Fruit fly (Drosophila melanogaster): Measurements from ENCODE around the gene CG1695.
A peak's percentile ranks its signal among the peaks of the same experiment; 100 is the strongest.

The CG1695 gene

DNA sequence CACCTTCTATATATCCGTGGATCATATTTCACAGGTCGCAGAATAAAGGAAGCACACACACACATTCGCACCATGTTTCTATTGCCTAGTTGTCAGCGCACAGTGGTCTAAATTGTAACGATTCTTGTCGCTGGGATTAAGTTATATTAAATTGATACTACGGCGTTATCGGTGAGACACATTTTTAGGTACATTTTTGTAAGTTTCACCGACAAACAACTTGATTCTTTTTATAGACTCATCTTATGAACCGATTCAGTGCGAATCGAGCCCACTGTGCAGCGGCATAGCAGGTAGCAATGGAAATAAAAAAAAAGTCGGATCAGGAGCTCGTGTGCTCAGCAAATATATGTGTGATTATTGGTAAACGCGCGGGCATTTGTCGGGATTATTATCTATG, 46.6 kb downstream of the CG1695 start (continued):
- peak; percentile 54 for TF ChIP-seq CG15514 (GFP tag; optimal IDR thresholded peaks at IDR 0.05)
- TF ChIP-seq PHDP (tag; optimal IDR thresholded peaks at IDR 0.05), result no peak
- TF ChIP-seq exex (tag; optimal IDR thresholded peaks at IDR 0.05), result no peak
- TF ChIP-seq CG10366 (GFP tag; IDR thresholded peaks at IDR 0.05), result peak; percentile 78
- no peak for TF ChIP-seq CG17912 (GFP tag; optimal IDR thresholded peaks at IDR 0.05)
- TF ChIP-seq gro (GFP tag; optimal IDR thresholded peaks at IDR 0.05), result peak; percentile 71
- TF ChIP-seq CG10654 (GFP tag; optimal IDR thresholded peaks at IDR 0.05), result peak; percentile 70
- no peak for TF ChIP-seq cg (GFP tag; optimal IDR thresholded peaks at IDR 0.05)
- TF ChIP-seq NFAT (GFP tag; IDR thresholded peaks at IDR 0.05), result no peak
- TF ChIP-seq CG6272 (GFP tag; IDR thresholded peaks at IDR 0.05), result no peak
- TF ChIP-seq otp (GFP tag; IDR thresholded peaks at IDR 0.05), result peak; percentile 73
- peak; percentile 67 for TF ChIP-seq CG8924 (tag; optimal IDR thresholded peaks at IDR 0.05)
- no peak for TF ChIP-seq peb (GFP tag; IDR thresholded peaks at IDR 0.05)
- peak; percentile 56 for TF ChIP-seq crc (GFP tag; optimal IDR thresholded peaks at IDR 0.05)
- TF ChIP-seq CG7556 (GFP tag; optimal IDR thresholded peaks at IDR 0.05), result no peak
- TF ChIP-seq Oli (tag; optimal IDR thresholded peaks at IDR 0.05), result peak; percentile 78
- peak; percentile 67 for TF ChIP-seq pho (GFP tag; optimal IDR thresholded peaks at IDR 0.05)
- TF ChIP-seq CG7745 (tag; optimal IDR thresholded peaks at IDR 0.05), result no peak
- TF ChIP-seq abd-A (tag; optimal IDR thresholded peaks at IDR 0.05), result no peak
- TF ChIP-seq Hmr (GFP tag; optimal IDR thresholded peaks at IDR 0.05), result peak; percentile 75
- TF ChIP-seq NC2α (GFP tag; optimal IDR thresholded peaks at IDR 0.05), result peak; percentile 38
- TF ChIP-seq NC2β (GFP tag; optimal IDR thresholded peaks at IDR 0.05), result peak; percentile 69
- peak; percentile 59 for TF ChIP-seq ERR (GFP tag; optimal IDR thresholded peaks at IDR 0.05)
- TF ChIP-seq CoRest (tag; optimal IDR thresholded peaks at IDR 0.05), result no peak
- no peak for TF ChIP-seq CG10209 (GFP tag; optimal IDR thresholded peaks at IDR 0.05)
- peak; percentile 49 for TF ChIP-seq HmgD (GFP tag; optimal IDR thresholded peaks at IDR 0.05)
- TF ChIP-seq CG13287 (GFP tag; IDR thresholded peaks at IDR 0.05; ENCODE audit: partially characterized antibody), result no peak
- TF ChIP-seq Fer1 (GFP tag; optimal IDR thresholded peaks at IDR 0.05), result peak; percentile 60
- 0 out of 3 replicates have a peak, but pooled peaks have one; percentile 39 for TF ChIP-seq CG3726 (GFP tag; IDR thresholded peaks at IDR 0.05)
- peak; percentile 59 for TF ChIP-seq Mad (GFP tag; optimal IDR thresholded peaks at IDR 0.05)
- TF ChIP-seq dati (GFP tag; IDR thresholded peaks at IDR 0.05), result no peak
- no peak for TF ChIP-seq Vsx1 (GFP tag; optimal IDR thresholded peaks at IDR 0.05)
- TF ChIP-seq Ets97D (GFP tag; optimal IDR thresholded peaks at IDR 0.05), result peak; percentile 45
- TF ChIP-seq bsh (GFP tag; optimal IDR thresholded peaks at IDR 0.05), result peak; percentile 48 to 84
- no peak for TF ChIP-seq CG15073 (GFP tag; optimal IDR thresholded peaks at IDR 0.05)
- peak; percentile 64 for TF ChIP-seq CG10979 (tag; optimal IDR thresholded peaks at IDR 0.05)
- no peak for TF ChIP-seq CG11085 (GFP tag; IDR thresholded peaks at IDR 0.05)
- TF ChIP-seq CG6854 (GFP tag; optimal IDR thresholded peaks at IDR 0.05), result no peak
- TF ChIP-seq CG12299 (tag; optimal IDR thresholded peaks at IDR 0.05), result no peak
- TF ChIP-seq row (GFP tag; IDR thresholded peaks at IDR 0.05), result peak; percentile 79
- peak; percentile 78 for TF ChIP-seq az2 (GFP tag; optimal IDR thresholded peaks at IDR 0.05)
- peak; percentile 67 for TF ChIP-seq lmd (GFP tag; IDR thresholded peaks at IDR 0.05)
- TF ChIP-seq chif (GFP tag; optimal IDR thresholded peaks at IDR 0.05), result peak; percentile 72 to 80
- TF ChIP-seq seq (GFP tag; IDR thresholded peaks at IDR 0.05), result peak; percentile 61
- TF ChIP-seq Lhr (GFP tag; optimal IDR thresholded peaks at IDR 0.05), result no peak
- peak; percentile 73 for TF ChIP-seq CG8388 (GFP tag; optimal IDR thresholded peaks at IDR 0.05)
- no peak for TF ChIP-seq sd (tag; optimal IDR thresholded peaks at IDR 0.05)
- TF ChIP-seq oc (tag; optimal IDR thresholded peaks at IDR 0.05), result peak; percentile 64
- no peak for TF ChIP-seq Jarid2 (GFP tag; optimal IDR thresholded peaks at IDR 0.05)
- peak; percentile 69 for TF ChIP-seq Fer3 (tag; optimal IDR thresholded peaks at IDR 0.05)
- 0 out of 2 replicates have a peak, but pooled peaks have one; percentile 10 for TF ChIP-seq CG14667 (GFP tag; IDR thresholded peaks at IDR 0.05)

All from whole organism, embryonic.